Fruit fly (Drosophila melanogaster) whole organism, embryonic: Measurements from ENCODE around the gene Sems.

Experiments
- Adf1 ChIP-seq: fragments of 200-800 bp; sonication (Bioruptor generic); IDR thresholded peaks from 2 replicates; pipeline ENCODE4 v1.3.6; 2022; ENCODE audit warnings: missing biosample characterization, missing genetic modification characterization
- Awh ChIP-seq: fragments of 200-800 bp; sonication (Bioruptor generic); IDR thresholded peaks from 2 replicates; pipeline ENCODE4, ENCODE4 v1.3.6; 2022; ENCODE audit warnings: missing biosample characterization, missing genetic modification characterization
- CG10267 ChIP-seq: fragments of 200-800 bp; sonication (Bioruptor generic); optimal IDR thresholded peaks from 2 replicates; lab custom pipeline; 2018; ENCODE audit warnings: missing biosample characterization, mild to moderate bottlenecking, missing genetic modification characterization, moderate library complexity
- CG10979 ChIP-seq: fragments of 200-800 bp; sonication (Bioruptor generic); optimal IDR thresholded peaks from 2 replicates; lab custom pipeline; 2018; ENCODE audit warnings: missing biosample characterization, mild to moderate bottlenecking, missing genetic modification characterization, moderate library complexity
- CG12391 ChIP-seq: fragments of 200-800 bp; sonication (Bioruptor generic); optimal IDR thresholded peaks from 3 replicates; lab custom pipeline; 2018; ENCODE audit warnings: missing biosample characterization, mild to moderate bottlenecking, missing genetic modification characterization, moderate library complexity
- CG12744 ChIP-seq: fragments of 200-800 bp; sonication (Bioruptor generic); optimal IDR thresholded peaks from 2 replicates; lab custom pipeline; 2016; ENCODE audit warnings: missing biosample characterization, missing genetic modification characterization
- CG13775 ChIP-seq: fragments of 200-800 bp; sonication (Bioruptor generic); optimal IDR thresholded peaks from 3 replicates; lab custom pipeline; 2017; ENCODE audit warnings: missing biosample characterization, mild to moderate bottlenecking, missing genetic modification characterization
- CG14710 ChIP-seq: fragments of 200-800 bp; sonication (Bioruptor generic); optimal IDR thresholded peaks from 3 replicates; lab custom pipeline; 2019; ENCODE audit warnings: missing biosample characterization, mild to moderate bottlenecking, missing genetic modification characterization, moderate library complexity
- CG1529 ChIP-seq: fragments of 200-800 bp; sonication (Bioruptor generic); optimal IDR thresholded peaks from 3 replicates; lab custom pipeline; 2018; ENCODE audit warnings: missing biosample characterization, missing genetic modification characterization
- CG15601 ChIP-seq: fragments of 200-800 bp; sonication (Bioruptor generic); optimal IDR thresholded peaks from 3 replicates; lab custom pipeline; 2019; ENCODE audit warnings: missing biosample characterization, mild to moderate bottlenecking, missing genetic modification characterization, moderate library complexity
- CG16815 ChIP-seq: fragments of 200-800 bp; sonication (Bioruptor generic); optimal IDR thresholded peaks from 3 replicates; lab custom pipeline; 2017; ENCODE audit warnings: missing biosample characterization, mild to moderate bottlenecking, missing genetic modification characterization
- CG17328 ChIP-seq: fragments of 200-800 bp; sonication (Bioruptor generic); IDR thresholded peaks from 2 replicates; pipeline ENCODE4 v1.3.6; 2022; ENCODE audit warnings: missing biosample characterization, missing genetic modification characterization
- CG17385 ChIP-seq: fragments of 200-800 bp; sonication (Bioruptor generic); optimal IDR thresholded peaks from 3 replicates; lab custom pipeline; 2018; ENCODE audit warnings: missing biosample characterization, mild to moderate bottlenecking, missing genetic modification characterization
- CG2678 ChIP-seq: fragments of 200-800 bp; sonication (Bioruptor generic); optimal IDR thresholded peaks from 3 replicates; lab custom pipeline; 2019; ENCODE audit warnings: missing biosample characterization, mild to moderate bottlenecking, missing genetic modification characterization, moderate library complexity
- CG30403 ChIP-seq: fragments of 200-800 bp; sonication (Bioruptor generic); optimal IDR thresholded peaks from 3 replicates; lab custom pipeline; 2016; ENCODE audit warnings: missing biosample characterization, missing genetic modification characterization
- CG43689 ChIP-seq: fragments of 200-800 bp; sonication (Bioruptor generic); IDR thresholded peaks from 2 replicates; pipeline ENCODE4 v1.3.6; 2022; ENCODE audit warnings: missing biosample characterization, missing genetic modification characterization
- CG6254 ChIP-seq: fragments of 200-800 bp; sonication (Bioruptor generic); optimal IDR thresholded peaks from 3 replicates; lab custom pipeline; 2017; ENCODE audit warnings: mild to moderate bottlenecking, missing biosample characterization, missing genetic modification reagents, missing genetic modification characterization
- CG6654 ChIP-seq: fragments of 200-800 bp; sonication (Bioruptor generic); optimal IDR thresholded peaks from 2 replicates; lab custom pipeline; 2017; ENCODE audit warnings: missing biosample characterization, mild to moderate bottlenecking, missing genetic modification characterization
- CG7556 ChIP-seq: fragments of 200-800 bp; sonication (Bioruptor generic); optimal IDR thresholded peaks from 2 replicates; lab custom pipeline; 2017; ENCODE audit warnings: missing biosample characterization, mild to moderate bottlenecking, missing genetic modification characterization
- CG7745 ChIP-seq: fragments of 200-800 bp; sonication (Bioruptor generic); optimal IDR thresholded peaks from 2 replicates; lab custom pipeline; 2018; ENCODE audit warnings: missing biosample characterization, mild to moderate bottlenecking, missing genetic modification characterization, moderate library complexity
- Hr3 ChIP-seq: fragments of 200-800 bp; sonication (Bioruptor generic); optimal IDR thresholded peaks from 3 replicates; lab custom pipeline; 2016; ENCODE audit warnings: missing biosample characterization, missing genetic modification characterization
- Lhr ChIP-seq: fragments of 200-800 bp; sonication (Bioruptor generic); optimal IDR thresholded peaks from 3 replicates; lab custom pipeline; 2017; ENCODE audit warnings: mild to moderate bottlenecking, missing biosample characterization, missing genetic modification reagents, missing genetic modification characterization
- PHDP ChIP-seq: fragments of 200-800 bp; sonication (Bioruptor generic); optimal IDR thresholded peaks from 3 replicates; lab custom pipeline; 2018; ENCODE audit warnings: missing biosample characterization, mild to moderate bottlenecking, missing genetic modification characterization, moderate library complexity
- Poxn ChIP-seq: fragments of 200-800 bp; sonication (Bioruptor generic); IDR thresholded peaks from 2 replicates; pipeline ENCODE4 v1.3.6; 2022; ENCODE audit warnings: missing biosample characterization, missing genetic modification characterization
- Rfx ChIP-seq: fragments of 200-800 bp; sonication (Bioruptor generic); IDR thresholded peaks from 2 replicates; pipeline ENCODE4 v1.3.6; 2022; ENCODE audit warnings: missing biosample characterization, missing genetic modification characterization
- Side ChIP-seq: fragments of 200-800 bp; sonication (Bioruptor generic); optimal IDR thresholded peaks from 2 replicates; lab custom pipeline; 2016; ENCODE audit warnings: missing biosample characterization, missing genetic modification characterization
- Sox100B ChIP-seq: fragments of 200-800 bp; sonication (Bioruptor generic); optimal IDR thresholded peaks from 3 replicates; lab custom pipeline; 2018; ENCODE audit warnings: missing biosample characterization, mild to moderate bottlenecking, missing genetic modification characterization
- Sox102F ChIP-seq: fragments of 200-800 bp; sonication (Bioruptor generic); optimal IDR thresholded peaks from 2 replicates; lab custom pipeline; 2018; ENCODE audit warnings: missing biosample characterization, mild to moderate bottlenecking, missing genetic modification characterization, moderate library complexity
- Xbp1 ChIP-seq: fragments of 200-800 bp; sonication (Bioruptor generic); optimal IDR thresholded peaks from 3 replicates; lab custom pipeline; 2016; ENCODE audit warnings: missing biosample characterization, mild to moderate bottlenecking, missing genetic modification characterization
- bbx ChIP-seq: fragments of 200-800 bp; sonication (Bioruptor generic); IDR thresholded peaks from 2 replicates; pipeline ENCODE4 v1.3.6; 2022; ENCODE audit warnings: missing biosample characterization, missing genetic modification characterization; ENCODE audit not compliant: partially characterized antibody
- bcd ChIP-seq: fragments of 200-800 bp; sonication (Bioruptor generic); optimal IDR thresholded peaks from 2 replicates; lab custom pipeline; 2017; ENCODE audit warnings: missing biosample characterization, mild to moderate bottlenecking, missing genetic modification characterization
- bsh ChIP-seq, 2 experiments: fragments of 200-800 bp; sonication (Bioruptor generic); optimal IDR thresholded peaks; 2 replicates each; lab custom pipeline; 2017 to 2018; ENCODE audit warnings: mild to moderate bottlenecking in 2 of 2, missing biosample characterization in 2 of 2, missing genetic modification characterization in 2 of 2, moderate library complexity in 1 of 2
- dimm ChIP-seq: fragments of 200-800 bp; sonication (Bioruptor generic); IDR thresholded peaks from 2 replicates; pipeline ENCODE4 v1.3.6; 2022; ENCODE audit warnings: missing biosample characterization, missing genetic modification characterization
- dmrt11E ChIP-seq: fragments of 200-800 bp; sonication (Bioruptor generic); optimal IDR thresholded peaks from 3 replicates; lab custom pipeline; 2018; ENCODE audit warnings: missing biosample characterization, mild to moderate bottlenecking, missing genetic modification characterization, moderate library complexity
- dmrt99B ChIP-seq: fragments of 200-800 bp; sonication (Bioruptor generic); optimal IDR thresholded peaks from 2 replicates; lab custom pipeline; 2018; ENCODE audit warnings: missing biosample characterization, mild to moderate bottlenecking, missing genetic modification characterization, moderate library complexity
- dpn ChIP-seq, 2 experiments: fragments of 200-800 bp; sonication (Bioruptor generic); optimal IDR thresholded peaks; 3 replicates each; lab custom pipeline; 2016; ENCODE audit warnings: missing biosample characterization in 2 of 2, missing genetic modification characterization in 2 of 2
- ewg ChIP-seq: fragments of 200-800 bp; sonication (Bioruptor generic); optimal IDR thresholded peaks from 3 replicates; lab custom pipeline; 2017; ENCODE audit warnings: mild to moderate bottlenecking, missing biosample characterization, missing genetic modification reagents, missing genetic modification characterization
- nerfin-1 ChIP-seq: fragments of 200-800 bp; sonication (Bioruptor generic); optimal IDR thresholded peaks from 3 replicates; lab custom pipeline; 2019; ENCODE audit warnings: missing biosample characterization, mild to moderate bottlenecking, missing genetic modification characterization, moderate library complexity
- nom ChIP-seq: fragments of 200-800 bp; sonication (Bioruptor generic); optimal IDR thresholded peaks from 2 replicates; lab custom pipeline; 2017; ENCODE audit warnings: missing biosample characterization, missing genetic modification characterization, mild to moderate bottlenecking, moderate library complexity, missing genetic modification reagents
- peb ChIP-seq: fragments of 200-800 bp; sonication (Bioruptor generic); IDR thresholded peaks from 2 replicates; pipeline ENCODE4 v1.3.6; 2022; ENCODE audit warnings: missing biosample characterization, missing genetic modification characterization
- prd ChIP-seq, 3 experiments: fragments of >200 bp in 2 of 3; fragments of 200-800 bp in 1 of 3; sonication (Bioruptor generic) in 1 of 3; optimal IDR thresholded peaks in 2 of 3; IDR thresholded peaks in 1 of 3; 2 replicates in 2 of 3; 3 replicates in 1 of 3; pipeline versions ENCODE4 v1.3.6 to Lab custom; 2017 to 2022; ENCODE audit warnings: missing biosample characterization in 1 of 3, missing genetic modification characterization in 1 of 3
- row ChIP-seq: fragments of 200-800 bp; sonication (Bioruptor generic); IDR thresholded peaks from 3 replicates; pipeline ENCODE4 v1.3.6; 2022; ENCODE audit warnings: missing biosample characterization, missing genetic modification characterization
- sens ChIP-seq: fragments of 200-800 bp; sonication (Bioruptor generic); peaks from one replicate; lab custom pipeline; 2016; ENCODE audit warnings: missing biosample characterization, missing genetic modification characterization
- seq ChIP-seq: fragments of 200-800 bp; sonication (Bioruptor generic); IDR thresholded peaks from 2 replicates; pipeline ENCODE4 v1.3.6; 2022; ENCODE audit warnings: missing biosample characterization, missing genetic modification characterization
- tio ChIP-seq: fragments of 200-800 bp; sonication (Bioruptor generic); optimal IDR thresholded peaks from 2 replicates; lab custom pipeline; 2017; ENCODE audit warnings: missing biosample characterization, missing genetic modification characterization, inconsistent platforms
- vvl ChIP-seq: fragments of 200-800 bp; sonication (Bioruptor generic); IDR thresholded peaks from 2 replicates; pipeline ENCODE4 v1.3.6; 2022; ENCODE audit warnings: missing biosample characterization, missing genetic modification characterization
- zen ChIP-seq: fragments of 200-800 bp; sonication (Bioruptor generic); optimal IDR thresholded peaks from 3 replicates; lab custom pipeline; 2018; ENCODE audit warnings: missing biosample characterization, mild to moderate bottlenecking, missing genetic modification characterization, moderate library complexity

Sems gene

DNA sequence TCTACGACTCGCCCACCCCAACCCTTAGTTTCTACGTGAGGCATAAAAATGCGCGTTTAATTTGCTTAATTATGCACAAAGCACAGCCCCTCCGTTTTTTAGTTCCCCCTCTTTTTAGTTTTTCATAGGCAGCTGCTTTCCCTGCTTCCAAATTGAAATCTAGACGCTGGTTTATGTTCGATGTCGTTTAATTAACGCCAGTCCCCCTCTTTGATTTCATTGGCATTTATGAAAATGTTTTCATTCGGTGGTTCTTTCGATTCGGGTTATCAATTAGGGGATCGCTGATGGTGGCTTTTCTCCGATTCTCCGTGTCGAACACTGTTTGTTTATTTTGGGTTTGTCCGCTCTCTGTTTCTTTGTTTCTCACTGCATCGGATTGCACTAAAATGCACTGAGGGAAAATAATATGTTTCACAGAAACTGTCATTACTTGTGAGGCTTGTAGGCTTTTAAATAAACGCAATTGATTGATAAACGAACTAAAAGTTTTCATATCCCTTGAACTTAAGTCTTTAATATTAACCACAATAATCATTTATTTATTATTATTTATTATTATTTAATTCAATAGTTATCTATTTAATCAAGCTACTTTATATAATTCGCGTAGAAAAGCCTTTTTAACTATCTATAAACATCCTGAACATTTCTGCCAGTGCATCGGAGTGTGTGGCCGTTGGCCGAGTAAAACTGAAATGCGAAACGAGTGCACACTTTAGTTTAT is 26.3 kb downstream of the Sems start (continued):
- TF ChIP-seq Side (GFP tag; lab: Kevin White, UChicago) (no peak), CG16815 (GFP tag; lab: Kevin White, UChicago) (peak; percentile 8), CG12391 (tag; lab: Kevin White, UChicago) (peak; percentile 68), tio (GFP tag; lab: Kevin White, UChicago) (peak; percentile 22), CG12744 (no peak), prd (optimal IDR thresholded peaks at IDR 0.05; lab: Kevin White, UChicago) (no peak), prd (GFP tag; IDR thresholded peaks at IDR 0.05; lab: Robert Waterston, UW) (peak; percentile 67; the same call in 2 of the 3 replicates), Xbp1 (peak; percentile 14), bcd (GFP tag; lab: Kevin White, UChicago) (peak; percentile 26), nerfin-1 (tag; lab: Kevin White, UChicago) (peak; percentile 42), CG14710 (tag; lab: Kevin White, UChicago) (peak; percentile 76), CG43689 (GFP tag; lab: Robert Waterston, UW) (no peak), dimm (GFP tag; lab: Robert Waterston, UW) (no peak), Rfx (no peak), dpn (GFP tag; optimal IDR thresholded peaks at IDR 0.05; lab: Kevin White, UChicago) (peak in 1 of 2 experiments; percentile 15), CG17385 (GFP tag; lab: Kevin White, UChicago) (peak; percentile 31), nom (GFP tag; lab: Kevin White, UChicago) (peak; percentile 26), Adf1 (GFP tag; lab: Robert Waterston, UW) (no peak), CG2678 (tag; lab: Kevin White, UChicago) (peak; percentile 64), vvl (peak; percentile 29; the same call in 1 of the 2 replicates), ewg (GFP tag; lab: Kevin White, UChicago) (peak; percentile 36), bsh (GFP tag; optimal IDR thresholded peaks at IDR 0.05; lab: Kevin White, UChicago) (peak; percentile 36 to 79), CG10979 (tag; lab: Kevin White, UChicago) (peak; percentile 82), CG17328 (GFP tag; lab: Robert Waterston, UW) (no peak), CG6654 (GFP tag; lab: Kevin White, UChicago) (peak; percentile 15), zen (tag; lab: Kevin White, UChicago) (peak; percentile 41), Poxn (GFP tag; lab: Robert Waterston, UW) (no peak), Sox100B (GFP tag; lab: Kevin White, UChicago) (peak; percentile 62), dmrt99B (tag; lab: Kevin White, UChicago) (peak; percentile 67), PHDP (tag; lab: Kevin White, UChicago) (peak; percentile 43), CG7556 (GFP tag; lab: Kevin White, UChicago) (peak; percentile 45), seq (GFP tag; lab: Robert Waterston, UW) (no peak), CG7745 (tag; lab: Kevin White, UChicago) (peak; percentile 63), sens (peak; percentile 83), Lhr (peak; percentile 9), Sox102F (peak; percentile 73), peb (GFP tag; lab: Robert Waterston, UW) (no peak), CG10267 (tag; lab: Kevin White, UChicago) (peak; percentile 68), bbx (GFP tag; lab: Robert Waterston, UW) (no peak), Hr3 (GFP tag; lab: Kevin White, UChicago) (peak; percentile 31), CG15601 (tag; lab: Kevin White, UChicago) (peak; percentile 72), CG6254 (GFP tag; lab: Kevin White, UChicago) (peak; percentile 58), CG13775 (GFP tag; lab: Kevin White, UChicago) (peak; percentile 32), dmrt11E (tag; lab: Kevin White, UChicago) (peak; percentile 82), CG30403 (GFP tag; lab: Kevin White, UChicago) (peak; percentile 21), row (0 out of 3 replicates have a peak, but pooled peaks have one; percentile 15), CG1529 (GFP tag; lab: Kevin White, UChicago) (peak; percentile 17), Awh (GFP tag; lab: Robert Waterston, UW) (peak; percentile 64; the same call in 1 of the 2 replicates)
